Worm (Caenorhabditis elegans): ENCODE measurements around the gene grl-6.

ce11 chrX:6467462-6467861 is 16.7 kb upstream of the grl-6 start, which contains the start of gene C15B12.3:
- TF ChIP-seq nhr-12 (tag; optimal IDR thresholded peaks at IDR 0.05) (no peak), elt-3 (tag; optimal IDR thresholded peaks at IDR 0.05) (no peak), zag-1 (tag; optimal IDR thresholded peaks at IDR 0.05) (no peak), unc-62 (GFP tag; optimal IDR thresholded peaks at IDR 0.05) (no peak), ama-1 (optimal IDR thresholded peaks at IDR 0.05) (no peak), mdl-1 (tag; optimal IDR thresholded peaks at IDR 0.05) (no peak), nhr-11 (tag; optimal IDR thresholded peaks at IDR 0.05) (no peak), nhr-77 (tag; optimal IDR thresholded peaks at IDR 0.05) (no peak), jun-1 (tag; optimal IDR thresholded peaks at IDR 0.05) (no peak), eor-1 (tag; optimal IDR thresholded peaks at IDR 0.05) (no peak)
